Fruit fly (Drosophila melanogaster) whole organism, embryonic: ENCODE results near the gene CG16953.

Source experiments
- Abd-B ChIP-seq: fragments of 200-800 bp; sonication (Bioruptor generic); optimal IDR thresholded peaks from 2 replicates; lab custom pipeline; 2018; ENCODE audit warnings: missing biosample characterization, mild to moderate bottlenecking, missing genetic modification characterization, moderate library complexity
- Atf6 ChIP-seq: fragments of 200-800 bp; sonication (Bioruptor generic); IDR thresholded peaks from 2 replicates; pipeline ENCODE4 v1.3.6; 2022; ENCODE audit warnings: missing biosample characterization, missing genetic modification characterization
- B-H1 ChIP-seq: fragments of 200-800 bp; sonication (Bioruptor generic); IDR thresholded peaks from 3 replicates; pipeline ENCODE4 v1.3.6; 2022; ENCODE audit warnings: missing biosample characterization, missing genetic modification characterization
- Blimp-1 ChIP-seq: fragments of 200-800 bp; sonication (Bioruptor generic); optimal IDR thresholded peaks from 3 replicates; lab custom pipeline; 2018; ENCODE audit warnings: missing biosample characterization, missing genetic modification characterization, mild to moderate bottlenecking, moderate library complexity, missing genetic modification reagents
- Bteb2 ChIP-seq: fragments of 200-800 bp; sonication (Bioruptor generic); optimal IDR thresholded peaks from 2 replicates; lab custom pipeline; 2016; ENCODE audit warnings: missing biosample characterization, missing genetic modification characterization
- CG10209 ChIP-seq: fragments of 200-800 bp; sonication (Bioruptor generic); optimal IDR thresholded peaks from 3 replicates; lab custom pipeline; 2017; ENCODE audit warnings: missing biosample characterization, mild to moderate bottlenecking, missing genetic modification characterization, missing genetic modification reagents
- CG11398 ChIP-seq: fragments of 200-800 bp; sonication (Bioruptor generic); optimal IDR thresholded peaks from 2 replicates; lab custom pipeline; 2016; ENCODE audit warnings: missing biosample characterization, missing genetic modification characterization
- CG1233 ChIP-seq: fragments of 200-800 bp; sonication (Bioruptor generic); optimal IDR thresholded peaks from 4 replicates; lab custom pipeline; 2018; ENCODE audit warnings: missing biosample characterization, mild to moderate bottlenecking, missing genetic modification characterization
- CG15269 ChIP-seq: fragments of 200-800 bp; sonication (Bioruptor generic); optimal IDR thresholded peaks from 2 replicates; lab custom pipeline; 2018; ENCODE audit warnings: missing biosample characterization, mild to moderate bottlenecking, missing genetic modification characterization, moderate library complexity
- CG1647 ChIP-seq: fragments of 200-800 bp; sonication (Bioruptor generic); optimal IDR thresholded peaks from 3 replicates; lab custom pipeline; 2016; ENCODE audit warnings: missing biosample characterization, missing genetic modification characterization
- CG1792 ChIP-seq: fragments of 200-800 bp; sonication (Bioruptor generic); optimal IDR thresholded peaks from 2 replicates; lab custom pipeline; 2016; ENCODE audit warnings: missing biosample characterization, missing genetic modification characterization
- CG7372 ChIP-seq: fragments of 200-800 bp; sonication (Bioruptor generic); IDR thresholded peaks from 2 replicates; pipeline ENCODE4 v1.3.6; 2022; ENCODE audit warnings: missing biosample characterization, missing genetic modification characterization
- CG8478 ChIP-seq: fragments of >200 bp; optimal IDR thresholded peaks from 2 replicates; lab custom pipeline; 2018
- CG8924 ChIP-seq: fragments of 200-800 bp; optimal IDR thresholded peaks from 3 replicates; lab custom pipeline; 2019; ENCODE audit warnings: missing biosample characterization, mild to moderate bottlenecking, missing genetic modification characterization, moderate library complexity
- CG9932 ChIP-seq: fragments of 200-800 bp; sonication (Bioruptor generic); IDR thresholded peaks from 2 replicates; pipeline ENCODE4 v1.3.6; 2022; ENCODE audit warnings: missing biosample characterization, missing genetic modification characterization
- Camta ChIP-seq: fragments of 200-800 bp; sonication (Bioruptor generic); optimal IDR thresholded peaks from 2 replicates; lab custom pipeline; 2016; ENCODE audit warnings: missing biosample characterization, missing genetic modification characterization
- Dek ChIP-seq: fragments of 200-800 bp; sonication (Bioruptor generic); optimal IDR thresholded peaks from 3 replicates; lab custom pipeline; 2019; ENCODE audit warnings: missing biosample characterization, mild to moderate bottlenecking, missing genetic modification characterization, moderate library complexity
- Dfd ChIP-seq, 2 experiments: fragments of >200 bp; optimal IDR thresholded peaks; 2 replicates each; lab custom pipeline; 2017; ENCODE audit warnings: missing biosample characterization in 2 of 2, missing genetic modification characterization in 2 of 2
- Eip74EF ChIP-seq, 2 experiments: fragments of 200-800 bp in 1 of 2; fragments of >200 bp in 1 of 2; sonication (Bioruptor generic) in 1 of 2; optimal IDR thresholded peaks; 2 replicates each; lab custom pipeline; 2017 to 2019; ENCODE audit warnings: missing biosample characterization in 2 of 2, missing genetic modification characterization in 2 of 2, mild to moderate bottlenecking in 1 of 2, moderate library complexity in 1 of 2
- Gug ChIP-seq: fragments of 200-800 bp; sonication (Bioruptor generic); IDR thresholded peaks from 4 replicates; pipeline ENCODE4 v1.3.6; 2022; ENCODE audit warnings: missing biosample characterization, missing genetic modification characterization
- HLHmδ ChIP-seq: fragments of 200-800 bp; sonication (Bioruptor generic); optimal IDR thresholded peaks from 2 replicates; lab custom pipeline; 2018; ENCODE audit warnings: missing biosample characterization, mild to moderate bottlenecking, missing genetic modification characterization, moderate library complexity
- Hr78 ChIP-seq, 2 experiments: fragments of 200-800 bp in 1 of 2; fragments of >200 bp in 1 of 2; sonication (Bioruptor generic) in 1 of 2; optimal IDR thresholded peaks; 2 replicates each; lab custom pipeline; 2017 to 2019; ENCODE audit warnings: missing biosample characterization in 2 of 2, missing genetic modification characterization in 2 of 2, mild to moderate bottlenecking in 1 of 2, moderate library complexity in 1 of 2
- Myb ChIP-seq: fragments of 200-800 bp; sonication (Bioruptor generic); optimal IDR thresholded peaks from 2 replicates; lab custom pipeline; 2016; ENCODE audit warnings: missing biosample characterization, missing genetic modification characterization
- Nf-YA ChIP-seq: fragments of 200-800 bp; sonication (Bioruptor generic); IDR thresholded peaks from 2 replicates; pipeline ENCODE4 v1.3.6; 2022; ENCODE audit warnings: missing biosample characterization, missing genetic modification characterization
- Optix ChIP-seq: fragments of 200-800 bp; sonication (Bioruptor generic); IDR thresholded peaks from 3 replicates; pipeline ENCODE4 v1.3.6; 2022; ENCODE audit warnings: missing biosample characterization, missing genetic modification characterization
- Pdp1 ChIP-seq, 2 experiments: fragments of 200-800 bp; sonication (Bioruptor generic); optimal IDR thresholded peaks; 3 replicates each; lab custom pipeline; 2016; ENCODE audit warnings: missing biosample characterization in 2 of 2, missing genetic modification characterization in 2 of 2, mild to moderate bottlenecking in 1 of 2, moderate library complexity in 1 of 2
- Ptx1 ChIP-seq: fragments of 200-800 bp; sonication (Bioruptor generic); IDR thresholded peaks from 2 replicates; pipeline ENCODE4 v1.3.6; 2022; ENCODE audit warnings: missing biosample characterization, missing genetic modification characterization
- Rfx ChIP-seq: fragments of 200-800 bp; sonication (Bioruptor generic); IDR thresholded peaks from 2 replicates; pipeline ENCODE4 v1.3.6; 2022; ENCODE audit warnings: missing biosample characterization, missing genetic modification characterization
- Sox102F ChIP-seq: fragments of 200-800 bp; sonication (Bioruptor generic); optimal IDR thresholded peaks from 2 replicates; lab custom pipeline; 2018; ENCODE audit warnings: missing biosample characterization, mild to moderate bottlenecking, missing genetic modification characterization, moderate library complexity
- Taf1 ChIP-seq: fragments of 200-800 bp; sonication (Bioruptor generic); IDR thresholded peaks from 2 replicates; pipeline ENCODE4 v1.3.6; 2022; ENCODE audit warnings: missing biosample characterization, missing genetic modification characterization
- az2 ChIP-seq: fragments of 200-800 bp; sonication (Bioruptor generic); optimal IDR thresholded peaks from 3 replicates; lab custom pipeline; 2016; ENCODE audit warnings: missing biosample characterization, missing genetic modification characterization
- btn ChIP-seq: fragments of 200-800 bp; sonication (Bioruptor generic); optimal IDR thresholded peaks from 2 replicates; lab custom pipeline; 2016; ENCODE audit warnings: missing biosample characterization, missing genetic modification characterization
- croc ChIP-seq: fragments of 200-800 bp; sonication (Bioruptor generic); conservative IDR thresholded peaks from 3 replicates; pipeline ENCODE4 v1.3.6; 2022; ENCODE audit warnings: missing biosample characterization, missing genetic modification characterization
- danr ChIP-seq: fragments of 200-800 bp; sonication (Bioruptor generic); IDR thresholded peaks from 2 replicates; pipeline ENCODE4 v1.3.6; 2022; ENCODE audit warnings: missing biosample characterization, missing genetic modification characterization
- ewg ChIP-seq: fragments of 200-800 bp; sonication (Bioruptor generic); optimal IDR thresholded peaks from 3 replicates; lab custom pipeline; 2017; ENCODE audit warnings: mild to moderate bottlenecking, missing biosample characterization, missing genetic modification reagents, missing genetic modification characterization
- eyg ChIP-seq: fragments of 200-800 bp; sonication (Bioruptor generic); optimal IDR thresholded peaks from 3 replicates; lab custom pipeline; 2016; ENCODE audit warnings: missing biosample characterization, missing genetic modification characterization
- gsb-n ChIP-seq: fragments of 200-800 bp; sonication (Bioruptor generic); optimal IDR thresholded peaks from 3 replicates; lab custom pipeline; 2018; ENCODE audit warnings: missing biosample characterization, mild to moderate bottlenecking, missing genetic modification characterization
- kni ChIP-seq: fragments of 200-800 bp; sonication (Bioruptor generic); optimal IDR thresholded peaks from 3 replicates; lab custom pipeline; 2017; ENCODE audit warnings: mild to moderate bottlenecking, missing biosample characterization, missing genetic modification reagents, missing genetic modification characterization
- mirr ChIP-seq: fragments of 200-800 bp; sonication (Bioruptor generic); optimal IDR thresholded peaks from 3 replicates; lab custom pipeline; 2018; ENCODE audit warnings: missing biosample characterization, mild to moderate bottlenecking, missing genetic modification characterization
- nmo ChIP-seq: fragments of 200-800 bp; sonication (Bioruptor generic); optimal IDR thresholded peaks from 2 replicates; lab custom pipeline; 2018; ENCODE audit warnings: missing biosample characterization, mild to moderate bottlenecking, missing genetic modification characterization, moderate library complexity
- sd ChIP-seq: fragments of 200-800 bp; sonication (Bioruptor generic); optimal IDR thresholded peaks from 3 replicates; lab custom pipeline; 2018; ENCODE audit warnings: missing biosample characterization, mild to moderate bottlenecking, missing genetic modification characterization, moderate library complexity
- sens ChIP-seq: fragments of 200-800 bp; sonication (Bioruptor generic); peaks from one replicate; lab custom pipeline; 2016; ENCODE audit warnings: missing biosample characterization, missing genetic modification characterization
- sisA ChIP-seq: fragments of 200-800 bp; sonication (Bioruptor generic); IDR thresholded peaks from 2 replicates; pipeline ENCODE4 v1.3.6; 2022; ENCODE audit warnings: missing biosample characterization, missing genetic modification characterization
- sna ChIP-seq: fragments of 200-800 bp; sonication (Bioruptor generic); IDR thresholded peaks from 2 replicates; pipeline ENCODE4 v1.3.6; 2022; ENCODE audit warnings: missing biosample characterization, missing genetic modification characterization; ENCODE audit not compliant: partially characterized antibody
- ssp ChIP-seq: fragments of 200-800 bp; sonication (Bioruptor generic); IDR thresholded peaks from 2 replicates; pipeline ENCODE4 v1.3.6; 2022; ENCODE audit warnings: missing biosample characterization, missing genetic modification characterization
- stwl ChIP-seq: fragments of 200-800 bp; sonication (Bioruptor generic); optimal IDR thresholded peaks from 3 replicates; lab custom pipeline; 2018; ENCODE audit warnings: missing biosample characterization, mild to moderate bottlenecking, missing genetic modification characterization, moderate library complexity
- sug ChIP-seq: fragments of 200-800 bp; optimal IDR thresholded peaks from 2 replicates; lab custom pipeline; 2019; ENCODE audit warnings: missing biosample characterization, mild to moderate bottlenecking, missing genetic modification characterization, moderate library complexity
- zen ChIP-seq: fragments of 200-800 bp; sonication (Bioruptor generic); optimal IDR thresholded peaks from 3 replicates; lab custom pipeline; 2018; ENCODE audit warnings: missing biosample characterization, mild to moderate bottlenecking, missing genetic modification characterization, moderate library complexity

Gene CG16953

dm6 chr3R:20587630-20588479 is 2.2 kb upstream of the CG16953 start, which contains the start of gene Septin2 (continued):
- TF ChIP-seq B-H1, result peak; percentile 61; the same call in 1 of the 3 replicates
- TF ChIP-seq sisA (GFP tag; lab: Robert Waterston, UW), result peak; percentile 75
- TF ChIP-seq CG7372 (GFP tag; lab: Robert Waterston, UW), result no peak; the same call in none of the 2 replicates
- peak; percentile 71 for TF ChIP-seq gsb-n (tag; lab: Kevin White, UChicago)
- TF ChIP-seq Eip74EF (GFP tag; optimal IDR thresholded peaks at IDR 0.05; lab: Kevin White, UChicago), result peak in 1 of 2 experiments; percentile 83
- TF ChIP-seq Hr78 (GFP tag; optimal IDR thresholded peaks at IDR 0.05; lab: Kevin White, UChicago), result peak in 1 of 2 experiments; percentile 62
- TF ChIP-seq az2, result peak; percentile 82
- TF ChIP-seq stwl (tag; lab: Kevin White, UChicago), result no peak
- peak; percentile 34 to 50 for TF ChIP-seq Pdp1 (GFP tag; optimal IDR thresholded peaks at IDR 0.05; lab: Kevin White, UChicago)
- TF ChIP-seq sug (tag; lab: Kevin White, UChicago), result peak; percentile 23
- peak; percentile 59 for TF ChIP-seq HLHmδ
- TF ChIP-seq Optix (GFP tag; lab: Robert Waterston, UW), result no peak; the same call in 1 of the 3 replicates
- TF ChIP-seq Ptx1, result peak; percentile 66
- TF ChIP-seq CG8478, result peak; percentile 76
- peak; percentile 79 for TF ChIP-seq Blimp-1 (GFP tag; lab: Kevin White, UChicago)
- TF ChIP-seq zen (tag; lab: Kevin White, UChicago), result peak; percentile 2
- TF ChIP-seq Sox102F (GFP tag; lab: Kevin White, UChicago), result peak; percentile 82
- TF ChIP-seq croc (GFP tag; lab: Robert Waterston, UW), result peak; percentile 57; the same call in 1 of the 3 replicates
- TF ChIP-seq CG9932, result no peak
- TF ChIP-seq CG10209 (GFP tag; lab: Kevin White, UChicago), result peak; percentile 83
- TF ChIP-seq eyg (GFP tag; lab: Kevin White, UChicago), result no peak
- peak; percentile 61 for TF ChIP-seq CG1792 (GFP tag; lab: Kevin White, UChicago)
- TF ChIP-seq danr (GFP tag; lab: Robert Waterston, UW), result peak; percentile 44; the same call in 1 of the 2 replicates
- TF ChIP-seq nmo, result peak; percentile 87
- TF ChIP-seq mirr (GFP tag; lab: Kevin White, UChicago), result no peak
- peak; percentile 70 for TF ChIP-seq ewg (GFP tag; lab: Kevin White, UChicago)
- peak; percentile 96 for TF ChIP-seq sens
- TF ChIP-seq Rfx (GFP tag; lab: Robert Waterston, UW), result peak; percentile 29; the same call in 1 of the 2 replicates
- TF ChIP-seq CG11398 (GFP tag; lab: Kevin White, UChicago), result peak; percentile 24
- TF ChIP-seq Myb (GFP tag; lab: Kevin White, UChicago), result peak; percentile 17
- peak; percentile 53 for TF ChIP-seq Camta
- peak; percentile 84 for TF ChIP-seq CG1233 (GFP tag; lab: Kevin White, UChicago)
- TF ChIP-seq CG8924, result peak; percentile 86
- no peak for TF ChIP-seq Taf1 (GFP tag; lab: Robert Waterston, UW)
- no peak for TF ChIP-seq Dfd (GFP tag; optimal IDR thresholded peaks at IDR 0.05; lab: Kevin White, UChicago)
- TF ChIP-seq Atf6 (GFP tag; lab: Robert Waterston, UW), result peak; percentile 47; the same call in 1 of the 2 replicates
- TF ChIP-seq Abd-B, result no peak
- TF ChIP-seq Bteb2 (GFP tag; lab: Kevin White, UChicago), result peak; percentile 6
- no peak for TF ChIP-seq Dek (tag; lab: Kevin White, UChicago)
- peak; percentile 59; the same call in 1 of the 2 replicates for TF ChIP-seq Nf-YA
- peak; percentile 56 for TF ChIP-seq btn
- no peak for TF ChIP-seq sd (tag; lab: Kevin White, UChicago)
- peak; percentile 68 for TF ChIP-seq CG1647 (GFP tag; lab: Kevin White, UChicago)
- peak; percentile 71 for TF ChIP-seq kni (GFP tag; lab: Kevin White, UChicago)
- TF ChIP-seq sna, result peak; percentile 42; the same call in 1 of the 2 replicates
- TF ChIP-seq CG15269 (tag; lab: Kevin White, UChicago), result peak; percentile 77
- TF ChIP-seq Gug (GFP tag; lab: Robert Waterston, UW), result peak; percentile 59; the same call in 2 of the 4 replicates
- TF ChIP-seq ssp (GFP tag; lab: Robert Waterston, UW), result peak; percentile 56; the same call in 1 of the 2 replicates
